Worm (Caenorhabditis elegans) whole organism, midembryonic: ENCODE data around the gene B0250.18.

Source experiments
- T22C8.4 ChIP-seq: fragments of 200-800 bp; sonication (Bioruptor generic); IDR thresholded peaks from 2 replicates; pipeline ENCODE4 v1.3.6; 2022; ENCODE audit warnings: missing genetic modification characterization, missing compliant biosample characterization
- cog-1 ChIP-seq: sonication (generic microtip); optimal IDR thresholded peaks from 2 replicates; lab custom pipeline; 2016; ENCODE audit warnings: missing genetic modification characterization, missing compliant biosample characterization
- flt-1 ChIP-seq: fragments of 200-800 bp; sonication (Bioruptor generic); IDR thresholded peaks from 2 replicates; pipeline ENCODE4 v1.3.6; 2022; ENCODE audit warnings: missing genetic modification characterization, missing compliant biosample characterization
- klf-2 ChIP-seq: fragments of 200-800 bp; sonication (Bioruptor generic); conservative IDR thresholded peaks from 2 replicates; pipeline ENCODE4 v1.3.6; 2022; ENCODE audit warnings: missing genetic modification reagents, missing genetic modification characterization, missing compliant biosample characterization
- med-1 ChIP-seq: sonication (generic microtip); optimal IDR thresholded peaks from 2 replicates; lab custom pipeline; 2017; ENCODE audit warnings: missing genetic modification characterization, mild to moderate bottlenecking, missing compliant biosample characterization, antibody characterized with exemption, missing genetic modification reagents; ENCODE audit not compliant: insufficient read depth
- ref-1 ChIP-seq: fragments of 200-800 bp; sonication (Bioruptor generic); conservative IDR thresholded peaks from 2 replicates; pipeline ENCODE4 v1.3.6; 2022; ENCODE audit warnings: missing genetic modification reagents, missing genetic modification characterization, missing compliant biosample characterization
- tab-1 ChIP-seq: fragments of 200-800 bp; sonication (Bioruptor generic); IDR thresholded peaks from 2 replicates; pipeline ENCODE4 v1.3.6; 2022; ENCODE audit warnings: missing genetic modification characterization, missing compliant biosample characterization
- ztf-23 ChIP-seq: fragments of 200-800 bp; sonication (Bioruptor generic); IDR thresholded peaks from 2 replicates; pipeline ENCODE4 v1.3.6; 2022; ENCODE audit warnings: missing genetic modification reagents, missing genetic modification characterization, missing compliant biosample characterization
- ztf-29 ChIP-seq: fragments of 200-800 bp; sonication (Bioruptor generic); IDR thresholded peaks from 2 replicates; pipeline ENCODE4 v1.3.6; 2022; ENCODE audit warnings: missing genetic modification reagents, missing genetic modification characterization, missing compliant biosample characterization

Gene B0250.18

DNA sequence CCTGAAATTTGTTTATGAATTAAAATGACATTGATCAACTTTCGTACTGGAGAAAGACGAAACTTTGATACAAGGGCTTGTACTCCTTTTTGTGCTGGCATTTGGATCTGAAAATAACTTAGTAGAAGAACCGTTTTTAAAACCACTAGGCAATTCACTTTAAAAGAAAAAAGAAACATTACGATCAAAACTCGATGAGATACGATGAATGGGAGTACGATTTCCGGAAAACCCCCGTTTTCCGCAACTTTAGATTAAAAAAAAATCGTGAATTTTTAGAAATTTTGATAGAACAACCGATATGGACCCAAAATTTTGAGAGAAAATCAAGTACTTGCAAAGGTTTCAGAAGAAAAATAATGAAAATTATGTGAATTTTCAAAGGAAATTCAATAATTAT lies 9.7 kb upstream of the B0250.18 start, which contains the start of gene B0250.8:
Gene B0250.8 (minus strand): TSS at position 101 of the 400 bp plus-strand sequence.
- TF ChIP-seq ztf-29 (GFP tag; lab: Robert Waterston, UW) (no peak), tab-1 (no peak), cog-1 (tag; lab: Kevin White, UChicago) (no peak), T22C8.4 (GFP tag; lab: Robert Waterston, UW) (no peak), klf-2 (GFP tag; lab: Robert Waterston, UW) (no peak), med-1 (GFP tag; lab: Kevin White, UChicago) (no peak), ref-1 (no peak)

DNA sequence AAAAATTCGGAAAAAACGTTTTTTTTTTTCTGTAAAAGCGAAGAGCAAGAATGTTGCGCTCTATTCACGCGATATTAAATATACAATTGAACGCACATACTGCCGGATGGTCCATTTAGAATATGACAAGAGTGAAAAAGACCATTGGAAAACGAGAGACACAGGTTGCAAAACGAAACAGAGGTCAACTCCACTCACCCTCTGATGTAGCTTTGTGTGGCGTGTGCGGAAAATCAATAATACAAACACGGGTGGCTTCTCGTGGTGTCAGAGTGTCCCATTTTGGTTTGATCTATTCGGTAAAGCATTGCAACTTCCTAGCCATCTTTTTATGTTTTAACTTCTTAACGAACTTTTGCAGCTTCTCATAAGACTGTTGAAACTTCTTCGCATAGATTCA lies 4.1 kb upstream of the B0250.18 start:
- peak; percentile 61 for TF ChIP-seq T22C8.4 (GFP tag; lab: Robert Waterston, UW)
- no peak for TF ChIP-seq flt-1 (GFP tag; lab: Robert Waterston, UW)

DNA sequence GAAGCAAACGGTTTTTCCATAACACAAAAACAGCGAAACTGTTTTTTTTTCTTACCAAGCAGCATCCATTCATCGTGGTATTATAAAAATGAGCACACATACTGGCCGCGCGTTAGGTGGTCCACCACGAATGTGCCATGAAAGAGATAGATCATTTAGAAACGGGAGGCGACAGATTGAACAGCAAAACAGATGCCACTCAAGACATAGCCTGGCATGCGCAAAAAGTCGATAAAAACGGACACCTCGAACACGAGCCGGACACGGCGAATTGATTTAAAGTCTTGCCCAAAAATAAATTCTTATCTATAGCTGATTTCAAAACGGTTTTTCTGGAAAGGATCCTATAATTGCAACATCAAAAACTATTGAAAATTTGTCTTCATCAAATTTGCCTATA lies 3.6 kb downstream of the B0250.18 start:
- TF ChIP-seq T22C8.4 (GFP tag; lab: Robert Waterston, UW) (0 out of 2 replicates have a peak, but pooled peaks have one; percentile 31), ztf-23 (GFP tag; lab: Robert Waterston, UW) (0 out of 2 replicates have a peak, but pooled peaks have one; percentile 30), med-1 (GFP tag; lab: Kevin White, UChicago) (no peak)

DNA sequence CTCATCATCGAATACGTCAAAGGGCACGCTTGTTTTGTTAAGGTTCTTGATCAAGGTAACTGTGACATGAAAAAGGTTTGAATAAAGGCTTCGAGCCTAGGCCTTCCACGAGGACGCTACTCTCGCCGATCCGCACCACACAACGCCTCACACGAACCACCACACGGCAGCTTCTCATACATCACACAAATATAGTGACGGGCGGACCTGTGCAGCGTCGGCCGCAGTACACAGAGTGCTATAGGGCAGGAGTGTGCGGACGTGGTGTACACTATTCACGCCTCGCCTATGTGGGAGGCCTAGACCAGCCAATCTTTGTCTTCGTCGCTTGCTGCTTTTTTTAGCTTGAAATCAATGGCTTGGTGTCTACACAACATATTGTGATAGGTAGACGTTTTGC lies 5.1 kb downstream of the B0250.18 start:
- TF ChIP-seq ztf-29 (GFP tag; lab: Robert Waterston, UW) (no peak), T22C8.4 (GFP tag; lab: Robert Waterston, UW) (no peak), ztf-23 (GFP tag; lab: Robert Waterston, UW) (no peak), cog-1 (tag; lab: Kevin White, UChicago) (no peak), klf-2 (GFP tag; lab: Robert Waterston, UW) (no peak), flt-1 (GFP tag; lab: Robert Waterston, UW) (no peak), med-1 (GFP tag; lab: Kevin White, UChicago) (no peak), tab-1 (no peak), ref-1 (no peak)

DNA sequence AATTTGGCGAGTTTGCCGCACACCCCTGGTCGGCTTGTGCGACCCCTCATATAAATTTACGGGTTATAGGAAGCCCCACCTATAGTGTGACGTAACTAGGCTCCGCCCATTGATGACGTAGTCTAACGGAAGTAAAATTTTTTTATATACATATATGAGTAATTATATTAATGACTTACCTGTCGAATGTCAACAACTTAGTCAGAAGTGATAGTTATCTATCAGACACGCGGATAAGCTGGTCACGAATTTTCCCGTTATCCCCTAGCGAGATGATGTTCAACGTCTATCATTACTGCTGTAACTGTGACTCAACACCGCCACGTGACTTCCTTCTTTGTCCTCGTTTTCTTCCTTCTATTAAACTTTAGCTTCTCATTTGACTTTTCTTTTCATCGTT lies 6.9 kb downstream of the B0250.18 start, which contains the start of gene srd-70:
Gene srd-70 (plus strand): TSS at position 301 of the 400 bp plus-strand sequence.
- TF ChIP-seq med-1 (GFP tag; lab: Kevin White, UChicago) (no peak), cog-1 (tag; lab: Kevin White, UChicago) (no peak), ztf-23 (GFP tag; lab: Robert Waterston, UW) (no peak), ztf-29 (GFP tag; lab: Robert Waterston, UW) (no peak), ref-1 (no peak), flt-1 (GFP tag; lab: Robert Waterston, UW) (no peak), klf-2 (GFP tag; lab: Robert Waterston, UW) (no peak), tab-1 (no peak), T22C8.4 (GFP tag; lab: Robert Waterston, UW) (no peak)

DNA sequence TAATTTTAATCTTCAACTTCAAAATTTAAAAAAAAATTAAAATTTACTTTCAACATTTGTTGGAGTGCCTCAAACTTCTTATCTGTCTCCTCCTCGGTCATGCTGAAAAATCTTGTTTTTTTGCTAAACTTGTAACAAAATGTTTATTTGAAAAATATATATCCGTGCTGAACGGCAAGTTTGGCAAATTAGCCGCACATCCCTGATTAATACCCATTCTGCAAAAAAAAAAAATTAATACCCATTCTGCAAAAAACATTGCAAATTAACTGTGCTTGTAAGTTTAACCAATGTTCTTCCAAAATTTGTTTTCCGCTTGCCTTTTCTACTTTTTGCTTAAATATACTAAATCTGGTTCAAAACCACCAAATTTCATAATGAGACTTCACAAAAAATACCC lies 7.6 kb downstream of the B0250.18 start, which contains the start of gene F48F5.6:
Gene F48F5.6 (minus strand): TSS at position 101 of the 400 bp plus-strand sequence.
- TF ChIP-seq T22C8.4 (GFP tag; lab: Robert Waterston, UW) (no peak), tab-1 (no peak), ztf-29 (GFP tag; lab: Robert Waterston, UW) (no peak), ref-1 (no peak), med-1 (GFP tag; lab: Kevin White, UChicago) (no peak), cog-1 (tag; lab: Kevin White, UChicago) (no peak), klf-2 (GFP tag; lab: Robert Waterston, UW) (no peak), flt-1 (GFP tag; lab: Robert Waterston, UW) (no peak), ztf-23 (GFP tag; lab: Robert Waterston, UW) (no peak)

DNA sequence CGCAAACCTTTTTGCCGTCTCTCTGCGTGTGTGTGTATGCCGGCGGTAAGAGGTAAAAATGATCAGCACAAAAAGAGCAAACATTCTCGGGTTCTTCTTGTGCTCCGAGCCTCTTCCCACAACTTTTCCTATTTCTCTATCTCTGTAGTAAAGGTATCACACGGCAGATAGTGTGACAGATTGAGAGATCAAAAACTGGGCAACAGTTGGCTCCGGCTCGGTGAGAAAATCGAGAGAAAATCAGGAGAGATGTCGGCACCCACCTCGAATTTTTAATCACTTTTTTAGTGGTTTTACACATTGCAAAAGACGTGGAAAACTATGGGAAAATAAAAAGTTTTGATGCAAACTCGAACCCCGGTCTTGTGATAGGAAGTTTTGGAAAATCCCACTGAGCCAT lies 8.9 kb downstream of the B0250.18 start:
- no peak for TF ChIP-seq ref-1
- TF ChIP-seq flt-1 (GFP tag; lab: Robert Waterston, UW) = no peak
- TF ChIP-seq med-1 (GFP tag; lab: Kevin White, UChicago) = no peak
- no peak for TF ChIP-seq ztf-23 (GFP tag; lab: Robert Waterston, UW)
- no peak for TF ChIP-seq T22C8.4 (GFP tag; lab: Robert Waterston, UW)
- TF ChIP-seq klf-2 (GFP tag; lab: Robert Waterston, UW) = no peak
- no peak for TF ChIP-seq ztf-29 (GFP tag; lab: Robert Waterston, UW)
- no peak for TF ChIP-seq cog-1 (tag; lab: Kevin White, UChicago)
- TF ChIP-seq tab-1 = no peak

DNA sequence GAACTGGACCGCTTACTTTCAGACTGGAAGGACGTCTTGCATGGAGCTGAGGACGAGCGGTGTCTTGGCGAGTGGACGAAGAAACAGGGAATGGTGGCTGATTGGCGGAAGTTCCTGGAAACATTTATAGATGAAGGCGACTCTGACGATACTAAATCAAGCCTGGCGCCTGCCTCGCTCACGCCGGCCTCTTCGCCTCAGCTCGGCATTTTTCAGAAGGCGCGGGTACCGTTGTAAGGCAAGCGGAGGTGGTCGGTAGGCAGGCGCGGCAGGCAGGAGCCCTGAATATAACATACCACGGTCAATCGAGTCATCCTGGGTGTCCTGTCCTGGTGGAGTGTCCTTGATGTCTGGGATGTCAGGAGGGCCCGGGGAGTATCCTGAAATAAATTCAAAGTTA lies 14.8 kb downstream of the B0250.18 start:
- TF ChIP-seq cog-1 (tag; lab: Kevin White, UChicago) (no peak), T22C8.4 (GFP tag; lab: Robert Waterston, UW) (no peak), ref-1 (no peak), klf-2 (GFP tag; lab: Robert Waterston, UW) (no peak)

DNA sequence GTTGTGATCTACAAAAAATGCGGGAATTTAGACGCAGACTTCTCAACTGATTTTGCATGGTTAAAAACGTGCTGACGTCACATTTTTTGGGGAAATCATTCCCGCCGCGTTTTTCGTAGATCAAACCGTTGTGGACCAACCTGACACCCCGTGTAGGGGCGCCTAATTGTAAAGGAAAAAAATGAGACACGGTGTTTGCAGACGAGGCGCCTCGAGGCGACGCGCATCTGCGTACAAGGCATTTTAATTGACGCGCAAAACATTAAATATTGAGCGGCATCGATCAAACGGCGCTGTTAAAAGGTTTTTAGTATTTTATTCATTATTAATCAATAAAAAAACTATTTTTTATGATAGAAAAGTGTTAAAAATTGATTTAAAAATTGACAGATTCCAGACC lies 29.3 kb downstream of the B0250.18 start:
- TF ChIP-seq tab-1 = 0 out of 2 replicates have a peak, but pooled peaks have one; percentile 37

DNA sequence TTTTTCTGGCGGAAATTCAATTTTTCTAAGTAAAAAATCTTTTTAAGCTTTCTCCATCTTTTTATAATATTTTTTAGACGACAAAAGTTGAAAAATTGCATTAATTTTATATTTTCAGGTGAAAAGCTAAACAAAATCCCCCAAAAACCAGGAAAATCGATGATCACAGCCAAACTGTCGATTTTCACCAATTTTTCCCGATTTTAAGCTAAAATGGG lies 35.6 kb downstream of the B0250.18 start, which contains the start of the genes fce-2 and F48F5.8:
Gene fce-2 (plus strand): TSS at position 119 of the 218 bp plus-strand sequence.
Gene F48F5.8 (plus strand): TSS at position 160 of the 218 bp plus-strand sequence.
- TF ChIP-seq ztf-29 (GFP tag; lab: Robert Waterston, UW) (no peak), ref-1 (no peak), med-1 (GFP tag; lab: Kevin White, UChicago) (no peak), ztf-23 (GFP tag; lab: Robert Waterston, UW) (no peak), klf-2 (GFP tag; lab: Robert Waterston, UW) (no peak), T22C8.4 (GFP tag; lab: Robert Waterston, UW) (no peak), flt-1 (GFP tag; lab: Robert Waterston, UW) (no peak), tab-1 (no peak), cog-1 (tag; lab: Kevin White, UChicago) (no peak)
